Worm (Caenorhabditis elegans) whole organism, L4 larva: ENCODE data around the gene acl-7.

Experiments
- F10B5.3 ChIP-seq: sonication (generic microtip); optimal IDR thresholded peaks from 2 replicates; lab custom pipeline; 2016; ENCODE audit warnings: mild to moderate bottlenecking, missing genetic modification characterization, missing compliant biosample characterization
- Y48G9A.11 ChIP-seq: fragments of 200-800 bp; sonication (Bioruptor generic); IDR thresholded peaks from 2 replicates; pipeline ENCODE4 v1.3.6; 2022; ENCODE audit warnings: missing genetic modification reagents, missing genetic modification characterization, missing compliant biosample characterization
- Y5F2A.4 ChIP-seq: fragments of 200-800 bp; sonication (Bioruptor generic); optimal IDR thresholded peaks from 2 replicates; lab custom pipeline; 2018; ENCODE audit warnings: mild to moderate bottlenecking, missing genetic modification characterization, missing compliant biosample characterization
- Y75B8A.6 ChIP-seq: fragments of 200-800 bp; sonication (Bioruptor generic); IDR thresholded peaks from 2 replicates; pipeline ENCODE4 v1.3.6; 2022; ENCODE audit warnings: missing genetic modification reagents, missing genetic modification characterization, missing compliant biosample characterization
- ZK337.2 ChIP-seq: fragments of 200-800 bp; sonication (Bioruptor generic); IDR thresholded peaks from 2 replicates; pipeline ENCODE4 v1.3.6; 2022; ENCODE audit warnings: missing genetic modification reagents, missing genetic modification characterization, missing compliant biosample characterization
- ama-1 ChIP-seq: fragments of 150-350 bp; optimal IDR thresholded peaks from 2 replicates; lab custom pipeline; 2014; ENCODE audit warnings: inconsistent platforms, mixed read lengths
- cey-2 ChIP-seq: sonication (generic microtip); optimal IDR thresholded peaks from 3 replicates; lab custom pipeline; 2017; ENCODE audit warnings: missing genetic modification characterization, mild to moderate bottlenecking, missing compliant biosample characterization, antibody characterized with exemption, borderline replicate concordance; ENCODE audit not compliant: insufficient read depth
- ctbp-1 ChIP-seq: fragments of 200-800 bp; sonication (Bioruptor generic); IDR thresholded peaks from 2 replicates; pipeline ENCODE4 v1.3.6; 2022; ENCODE audit warnings: missing genetic modification reagents, missing genetic modification characterization, missing compliant biosample characterization
- daf-16 ChIP-seq, 3 experiments: sonication (generic microtip); optimal IDR thresholded peaks; 2 replicates each; lab custom pipeline; 2016 to 2017; ENCODE audit warnings: missing genetic modification characterization in 3 of 3, missing genetic modification reagents in 3 of 3, mild to moderate bottlenecking in 2 of 3, missing compliant biosample characterization in 2 of 3, missing biosample characterization in 1 of 3, moderate library complexity in 1 of 3
- dmd-8 ChIP-seq: fragments of 200-800 bp; sonication (Bioruptor generic); IDR thresholded peaks from 2 replicates; pipeline ENCODE4 v1.3.6; 2022; ENCODE audit warnings: missing genetic modification characterization, missing compliant biosample characterization
- dve-1 ChIP-seq: sonication (generic microtip); optimal IDR thresholded peaks from 2 replicates; lab custom pipeline; 2017; ENCODE audit warnings: antibody characterized with exemption, mild to moderate bottlenecking, missing genetic modification characterization, missing compliant biosample characterization; ENCODE audit not compliant: insufficient read depth
- fos-1 ChIP-seq: fragments of 150-350 bp; optimal IDR thresholded peaks from 2 replicates; lab custom pipeline; 2014; ENCODE audit warnings: missing biosample characterization, missing genetic modification characterization
- hlh-11 ChIP-seq: fragments of 200-800 bp; sonication (Bioruptor generic); optimal IDR thresholded peaks from 2 replicates; lab custom pipeline; 2018; ENCODE audit warnings: mild to moderate bottlenecking, missing genetic modification characterization, missing compliant biosample characterization
- hlh-30 ChIP-seq: sonication (generic microtip); optimal IDR thresholded peaks from 2 replicates; lab custom pipeline; 2017; ENCODE audit warnings: antibody characterized with exemption, mild to moderate bottlenecking, missing genetic modification characterization, missing compliant biosample characterization; ENCODE audit not compliant: insufficient read depth
- lin-13 ChIP-seq: fragments of 150-350 bp; optimal IDR thresholded peaks from 2 replicates; lab custom pipeline; 2014; ENCODE audit warnings: missing biosample characterization, missing genetic modification reagents, missing genetic modification characterization
- lin-15B ChIP-seq: fragments of 150-350 bp; sonication (generic microtip); optimal IDR thresholded peaks from 3 replicates; lab custom pipeline; 2014; ENCODE audit warnings: missing biosample characterization, missing genetic modification characterization
- lin-29 ChIP-seq: fragments of 200-800 bp; sonication (Bioruptor generic); IDR thresholded peaks from 2 replicates; pipeline ENCODE4 v1.3.6; 2022; ENCODE audit warnings: missing genetic modification reagents, missing genetic modification characterization, missing compliant biosample characterization
- lin-39 ChIP-seq: fragments of 150-350 bp; optimal IDR thresholded peaks from 2 replicates; lab custom pipeline; 2014; ENCODE audit warnings: missing biosample characterization, missing genetic modification reagents, missing genetic modification characterization
- lir-3 ChIP-seq: sonication (generic microtip); optimal IDR thresholded peaks from 2 replicates; lab custom pipeline; 2016; ENCODE audit warnings: mild to moderate bottlenecking, missing genetic modification characterization, missing compliant biosample characterization
- mdl-1 ChIP-seq, 2 experiments: fragments of 150-350 bp in 1 of 2; sonication (generic microtip) in 1 of 2; optimal IDR thresholded peaks; 2 replicates each; lab custom pipeline; 2014 to 2017; ENCODE audit warnings: missing biosample characterization in 2 of 2, missing genetic modification characterization in 2 of 2
- mep-1 ChIP-seq: fragments of 150-350 bp; sonication (generic microtip); optimal IDR thresholded peaks from 3 replicates; lab custom pipeline; 2014; ENCODE audit warnings: missing biosample characterization, missing genetic modification characterization
- nhr-25 ChIP-seq: sonication (generic microtip); optimal IDR thresholded peaks from 2 replicates; lab custom pipeline; 2017; ENCODE audit warnings: missing genetic modification characterization, mild to moderate bottlenecking, missing compliant biosample characterization, antibody characterized with exemption, moderate library complexity, borderline replicate concordance; ENCODE audit not compliant: insufficient read depth
- nhr-28 ChIP-seq: fragments of 150-350 bp; optimal IDR thresholded peaks from 2 replicates; lab custom pipeline; 2014; ENCODE audit warnings: missing biosample characterization, missing genetic modification characterization
- nhr-42 ChIP-seq: fragments of 200-800 bp; sonication (Bioruptor generic); IDR thresholded peaks from 2 replicates; pipeline ENCODE4 v1.3.6; 2022; ENCODE audit warnings: missing genetic modification characterization, missing compliant biosample characterization
- nhr-77 ChIP-seq: fragments of 150-350 bp; optimal IDR thresholded peaks from 2 replicates; lab custom pipeline; 2014; ENCODE audit warnings: missing biosample characterization, missing genetic modification characterization
- pha-4 ChIP-seq, 2 experiments: fragments of 150-350 bp in 1 of 2; fragments of 200-800 bp in 1 of 2; sonication (Bioruptor generic) in 1 of 2; IDR thresholded peaks in 1 of 2; optimal IDR thresholded peaks in 1 of 2; 2 replicates each; pipeline versions ENCODE4 v1.3.6 to Lab custom; 2014 to 2022; ENCODE audit warnings: missing genetic modification characterization in 2 of 2, missing genetic modification reagents in 2 of 2, missing biosample characterization in 1 of 2, missing compliant biosample characterization in 1 of 2
- pqm-1 ChIP-seq: sonication (generic microtip); optimal IDR thresholded peaks from 2 replicates; lab custom pipeline; 2017; ENCODE audit warnings: missing biosample characterization, missing genetic modification characterization
- saeg-2 ChIP-seq: fragments of 200-800 bp; sonication (Bioruptor generic); IDR thresholded peaks from 2 replicates; pipeline ENCODE4 v1.3.6; 2022; ENCODE audit warnings: missing genetic modification reagents, missing genetic modification characterization, missing compliant biosample characterization
- set-16 ChIP-seq: fragments of 200-800 bp; sonication (Bioruptor generic); IDR thresholded peaks from 2 replicates; pipeline ENCODE4 v1.3.6; 2022; ENCODE audit warnings: missing genetic modification reagents, missing genetic modification characterization, missing compliant biosample characterization
- skn-1 ChIP-seq: fragments of 150-350 bp; optimal IDR thresholded peaks from 2 replicates; lab custom pipeline; 2014; ENCODE audit warnings: missing biosample characterization, missing genetic modification characterization
- snpc-1.2 ChIP-seq: fragments of 200-800 bp; sonication (Bioruptor generic); IDR thresholded peaks from 2 replicates; pipeline ENCODE4 v1.3.6; 2022; ENCODE audit warnings: missing genetic modification reagents, missing genetic modification characterization, missing compliant biosample characterization
- spr-1 ChIP-seq: sonication (generic microtip); optimal IDR thresholded peaks from 2 replicates; lab custom pipeline; 2016; ENCODE audit warnings: mild to moderate bottlenecking, missing genetic modification characterization, missing compliant biosample characterization
- spr-3 ChIP-seq: fragments of 200-800 bp; sonication (Bioruptor generic); optimal IDR thresholded peaks from 2 replicates; lab custom pipeline; 2018; ENCODE audit warnings: mild to moderate bottlenecking, missing genetic modification characterization, missing compliant biosample characterization
- tag-97 ChIP-seq: fragments of 200-800 bp; sonication (Bioruptor generic); IDR thresholded peaks from 2 replicates; pipeline ENCODE4 v1.3.6; 2022; ENCODE audit warnings: missing genetic modification characterization, missing compliant biosample characterization
- unc-62 ChIP-seq, 3 experiments: fragments of 150-350 bp in 1 of 3; sonication (generic microtip); optimal IDR thresholded peaks in 2 of 3; peaks in 1 of 3; 1 replicate in 1 of 3; 2 replicates in 2 of 3; lab custom pipeline; 2014 to 2017; ENCODE audit warnings: missing biosample characterization in 3 of 3, missing genetic modification characterization in 3 of 3, missing genetic modification reagents in 3 of 3, missing genotype in 1 of 3
- zag-1 ChIP-seq: fragments of 150-350 bp; optimal IDR thresholded peaks from 2 replicates; lab custom pipeline; 2014; ENCODE audit warnings: missing biosample characterization, missing genetic modification characterization
- zip-11 ChIP-seq: fragments of 200-800 bp; sonication (Bioruptor generic); IDR thresholded peaks from 2 replicates; pipeline ENCODE4 v1.3.6; 2022; ENCODE audit warnings: missing genetic modification characterization, missing compliant biosample characterization
- zip-2 ChIP-seq: fragments of 150-350 bp; optimal IDR thresholded peaks from 2 replicates; lab custom pipeline; 2014; ENCODE audit warnings: missing biosample characterization, missing genetic modification characterization

acl-7 gene

DNA sequence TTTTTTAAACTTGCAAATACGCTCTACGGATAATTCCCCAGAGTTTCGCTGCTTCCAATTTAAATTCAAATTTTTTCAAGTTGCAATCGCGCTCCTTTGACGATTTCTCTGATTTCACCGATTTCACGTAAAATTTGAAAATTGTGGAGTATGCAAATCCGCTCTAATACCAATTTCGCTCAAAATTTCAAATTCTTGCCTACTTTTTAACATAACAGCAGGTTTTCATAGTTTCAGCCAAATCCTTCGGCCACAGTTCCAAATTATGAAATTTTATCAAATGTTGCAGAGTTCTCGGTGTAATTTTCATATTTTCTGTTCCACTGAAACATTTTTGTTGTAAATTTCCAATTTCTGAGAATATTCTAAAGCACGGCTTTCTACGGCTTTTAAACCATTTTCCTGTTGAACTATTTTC lies 28.4 kb downstream of the acl-7 start, which contains the start of gene alkb-7 (continued):
- no peak for TF ChIP-seq nhr-77 (tag; lab: Kevin White, UChicago)
- no peak for TF ChIP-seq nhr-28 (tag; lab: Kevin White, UChicago)
- no peak for TF ChIP-seq zag-1 (tag; lab: Kevin White, UChicago)
- no peak for TF ChIP-seq skn-1
- no peak for TF ChIP-seq zip-2 (tag; lab: Kevin White, UChicago)
- TF ChIP-seq dmd-8 (GFP tag; lab: Robert Waterston, UW), result no peak
- peak; percentile 56; the same call in 1 of the 2 replicates for TF ChIP-seq snpc-1.2 (GFP tag; lab: Robert Waterston, UW)
- TF ChIP-seq Y75B8A.6, result no peak
- no peak for TF ChIP-seq pqm-1
- no peak for TF ChIP-seq nhr-25 (tag; lab: Kevin White, UChicago)
- no peak for TF ChIP-seq zip-11
- TF ChIP-seq lin-29, result no peak
- TF ChIP-seq set-16, result no peak
- peak; percentile 75; the same call in 1 of the 2 replicates for TF ChIP-seq nhr-42 (GFP tag; lab: Robert Waterston, UW)
- no peak for TF ChIP-seq unc-62 (GFP tag; optimal IDR thresholded peaks at IDR 0.05 in 1 of 2; lab: Kevin White, UChicago)
- TF ChIP-seq unc-62 (tag; optimal IDR thresholded peaks at IDR 0.05; lab: Kevin White, UChicago), result no peak
- 0 out of 2 replicates have a peak, but pooled peaks have one; percentile 16 for TF ChIP-seq ctbp-1 (GFP tag; lab: Robert Waterston, UW)
- peak; percentile 71 for TF ChIP-seq spr-1
- TF ChIP-seq F10B5.3 (tag; lab: Kevin White, UChicago), result no peak
- TF ChIP-seq saeg-2, result no peak
- no peak for TF ChIP-seq tag-97 (GFP tag; lab: Robert Waterston, UW)
- no peak for TF ChIP-seq lin-13 (GFP tag; lab: Kevin White, UChicago)
- TF ChIP-seq lir-3 (tag; lab: Kevin White, UChicago), result no peak
- no peak for TF ChIP-seq Y5F2A.4
- TF ChIP-seq cey-2 (tag; lab: Kevin White, UChicago), result no peak
- TF ChIP-seq ama-1, result peak; percentile 59
- peak; percentile 76 for TF ChIP-seq mep-1 (tag; lab: Kevin White, UChicago)
- no peak for TF ChIP-seq ZK337.2
- peak; percentile 36 for TF ChIP-seq hlh-11
- TF ChIP-seq Y48G9A.11 (GFP tag; lab: Robert Waterston, UW), result peak; percentile 41; the same call in 1 of the 2 replicates
- no peak for TF ChIP-seq fos-1 (tag; lab: Kevin White, UChicago)
- TF ChIP-seq spr-3 (GFP tag; lab: Kevin White, UChicago), result peak; percentile 57
- TF ChIP-seq lin-39 (tag; lab: Kevin White, UChicago), result no peak
- TF ChIP-seq lin-15B (tag; lab: Kevin White, UChicago), result no peak

DNA sequence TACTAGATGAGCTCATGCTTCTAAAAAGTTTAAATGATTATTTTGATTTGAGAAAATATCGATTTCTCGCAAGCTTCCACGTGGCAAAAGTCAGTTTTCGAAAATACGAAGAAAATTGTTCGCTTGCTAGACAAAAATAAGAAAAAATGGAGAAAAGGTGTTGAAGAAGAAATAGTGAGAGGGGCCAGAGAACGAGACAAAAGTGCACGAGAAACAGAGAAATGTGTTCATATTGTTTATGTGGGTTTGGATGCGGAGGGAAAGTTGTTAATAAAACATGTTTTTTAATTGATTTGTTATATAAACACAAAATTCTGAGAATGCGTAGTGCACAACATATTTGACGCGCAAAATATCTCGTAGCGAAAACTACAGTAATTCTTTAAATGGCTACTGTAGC lies 30.9 kb downstream of the acl-7 start, which contains the start of gene Y46G5A.15:
Y46G5A.15 (minus strand) TSS at position 26 of the 400 bp plus-strand sequence.
- TF ChIP-seq daf-16 (GFP tag; optimal IDR thresholded peaks at IDR 0.05; lab: Kevin White, UChicago) (no peak), daf-16 (tag; optimal IDR thresholded peaks at IDR 0.05; lab: Kevin White, UChicago) (peak; percentile 75), mdl-1 (tag; optimal IDR thresholded peaks at IDR 0.05; lab: Kevin White, UChicago) (peak; percentile 40 to 54), hlh-30 (tag; lab: Kevin White, UChicago) (peak; percentile 25), hlh-11 (no peak), pha-4 (GFP tag; IDR thresholded peaks at IDR 0.05; lab: Robert Waterston, UW) (no peak), pha-4 (tag; optimal IDR thresholded peaks at IDR 0.05; lab: Kevin White, UChicago) (peak; percentile 12), dve-1 (tag; lab: Kevin White, UChicago) (peak; percentile 0)
- TF ChIP-seq, all 104 proteins: peak for 5
